Worm (Caenorhabditis elegans) whole organism, L3 larva: ENCODE measurements around the gene Y105C5B.11.

Source experiments
- ZK546.5 ChIP-seq: sonication (generic microtip); optimal IDR thresholded peaks from 2 replicates; lab custom pipeline; 2017; ENCODE audit warnings: missing biosample characterization, missing genetic modification characterization
- ceh-82 ChIP-seq: fragments of 150-350 bp; optimal IDR thresholded peaks from 2 replicates; lab custom pipeline; 2014; ENCODE audit warnings: missing biosample characterization, missing genetic modification characterization
- egl-27 ChIP-seq: sonication (generic microtip); optimal IDR thresholded peaks from 4 replicates; lab custom pipeline; 2017; ENCODE audit warnings: missing biosample characterization, missing genetic modification reagents, missing genetic modification characterization
- fos-1 ChIP-seq: fragments of 150-350 bp; optimal IDR thresholded peaks from 2 replicates; lab custom pipeline; 2014; ENCODE audit warnings: missing biosample characterization, missing genetic modification characterization
- nhr-28 ChIP-seq: fragments of 150-350 bp; optimal IDR thresholded peaks from 2 replicates; lab custom pipeline; 2014; ENCODE audit warnings: missing biosample characterization, missing genetic modification characterization
- nhr-76 ChIP-seq: fragments of 150-350 bp; sonication (generic microtip); optimal IDR thresholded peaks from 5 replicates; lab custom pipeline; 2014; ENCODE audit warnings: missing biosample characterization, missing genetic modification characterization
- unc-62 ChIP-seq: fragments of 150-350 bp; sonication (generic microtip); optimal IDR thresholded peaks from 4 replicates; lab custom pipeline; 2014; ENCODE audit warnings: missing biosample characterization, missing genetic modification reagents, missing genetic modification characterization
- zag-1 ChIP-seq: fragments of 150-350 bp; optimal IDR thresholded peaks from 2 replicates; lab custom pipeline; 2014; ENCODE audit warnings: missing biosample characterization, missing genetic modification characterization

- TF ChIP-seq nhr-28 (tag; lab: Kevin White, UChicago), result no peak
- no peak for TF ChIP-seq ZK546.5 (tag; lab: Kevin White, UChicago)
- no peak for TF ChIP-seq fos-1 (tag; lab: Kevin White, UChicago)
- no peak for TF ChIP-seq zag-1
- no peak for TF ChIP-seq ceh-82 (tag; lab: Kevin White, UChicago)
- no peak for TF ChIP-seq egl-27 (tag; lab: Kevin White, UChicago)
- no peak for TF ChIP-seq nhr-76 (tag; lab: Kevin White, UChicago)
- no peak for TF ChIP-seq unc-62 (GFP tag; lab: Kevin White, UChicago)
Measured at ce11 chrIV:15962219-15962762, 21.0 kb upstream of the Y105C5B.11 start, which contains the start of gene lgc-19.
